Fruit fly (Drosophila melanogaster) ovary, adult (tissue): ENCODE measurements around the gene sstn.

Source experiments
- CG17801 ChIP-seq: fragments of 200-800 bp; optimal IDR thresholded peaks from 2 replicates; lab custom pipeline; 2019; ENCODE audit warnings: missing biosample characterization, mild to moderate bottlenecking, missing genetic modification characterization, moderate library complexity; ENCODE audit not compliant: partially characterized antibody

sstn gene

dm6 chr3L:15053251-15053650, 41.3 kb downstream of the sstn start, which contains the start of gene CG43680:
Gene CG43680, minus strand, starts transcription at chr3L:15053351.
- no peak for TF ChIP-seq CG17801 (GFP tag; lab: Kevin White, UChicago)

- TF ChIP-seq CG17801 (GFP tag; lab: Kevin White, UChicago) = no peak
These were observed 42.1 kb downstream of the sstn start, which contains the start of gene CG13461 for dm6 chr3L:15052390-15052789. Gene CG13461, minus strand, starts transcription at chr3L:15052490.

- TF ChIP-seq CG17801 (GFP tag; lab: Kevin White, UChicago) = no peak
These were observed 43.2 kb downstream of the sstn start, which contains the start of gene CG43679 for dm6 chr3L:15051325-15051724. Gene CG43679, minus strand, starts transcription at chr3L:15051425.

- TF ChIP-seq CG17801 (GFP tag; lab: Kevin White, UChicago) = no peak
These were observed 43.8 kb downstream of the sstn start, which contains the start of gene CG12310 for dm6 chr3L:15050706-15051105. Gene CG12310, minus strand, starts transcription at chr3L:15050806.

dm6 chr3L:15050109-15050508, 44.4 kb downstream of the sstn start, which contains the start of gene CG18581:
Gene CG18581, minus strand, starts transcription at chr3L:15050209.
- no peak for TF ChIP-seq CG17801 (GFP tag; lab: Kevin White, UChicago)

- no peak for TF ChIP-seq CG17801 (GFP tag; lab: Kevin White, UChicago)
These were observed 45.1 kb downstream of the sstn start, which contains the start of gene CG43678 for dm6 chr3L:15049395-15049794. Gene CG43678, minus strand, starts transcription at chr3L:15049495.

dm6 chr3L:15048091-15048490, 46.4 kb downstream of the sstn start:
- no peak for TF ChIP-seq CG17801 (GFP tag; lab: Kevin White, UChicago)

- TF ChIP-seq CG17801 (GFP tag; lab: Kevin White, UChicago) = no peak
These were observed 46.9 kb downstream of the sstn start for dm6 chr3L:15047606-15048005.

dm6 chr3L:15045114-15045513, 49.4 kb downstream of the sstn start:
- no peak for TF ChIP-seq CG17801 (GFP tag; lab: Kevin White, UChicago)

- TF ChIP-seq CG17801 (GFP tag; lab: Kevin White, UChicago) = no peak
These were observed 50.6 kb downstream of the sstn start, which contains the start of gene ind for dm6 chr3L:15043874-15044336. Gene ind, minus strand, starts transcription at chr3L:15043924.

dm6 chr3L:15043465-15043864, 51.1 kb downstream of the sstn start:
- TF ChIP-seq CG17801 (GFP tag; lab: Kevin White, UChicago) = no peak

dm6 chr3L:15042470-15042869, 52.0 kb downstream of the sstn start, which contains the start of gene Rpn12R:
Gene Rpn12R, minus strand, starts transcription at chr3L:15042570.
- TF ChIP-seq CG17801 (GFP tag; lab: Kevin White, UChicago) = no peak
